Worm (Caenorhabditis elegans): ENCODE measurements around the gene taf-9.

DNA sequence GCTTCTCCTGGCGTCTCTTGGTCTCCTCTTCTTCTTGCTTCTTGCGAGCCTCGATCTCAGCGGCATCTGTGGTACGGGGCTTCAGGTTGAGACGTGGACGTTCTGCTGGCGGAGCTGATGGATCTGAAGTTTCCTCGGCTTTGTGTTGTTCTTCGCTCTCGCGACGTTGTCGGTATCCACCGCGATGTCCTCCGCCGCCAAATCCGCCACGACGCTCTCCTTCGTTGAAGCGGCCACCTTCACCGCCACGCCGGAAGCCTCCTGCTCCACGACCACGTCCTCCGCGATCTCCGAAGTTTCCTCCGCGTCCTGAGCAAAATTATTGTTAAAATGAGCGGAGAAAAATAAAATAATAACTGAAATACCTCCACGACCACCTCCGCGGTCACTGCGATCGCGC lies 18.7 kb downstream of the taf-9 start:
- TF ChIP-seq klf-2 (GFP tag; conservative IDR thresholded peaks at IDR 0.05) (no peak), T22C8.4 (GFP tag; IDR thresholded peaks at IDR 0.05) (no peak), med-1 (GFP tag; optimal IDR thresholded peaks at IDR 0.05; ENCODE audit: insufficient read depth) (no peak), tab-1 (GFP tag; IDR thresholded peaks at IDR 0.05) (no peak), ztf-23 (GFP tag; IDR thresholded peaks at IDR 0.05) (no peak), ref-1 (GFP tag; conservative IDR thresholded peaks at IDR 0.05) (no peak), cog-1 (tag; optimal IDR thresholded peaks at IDR 0.05) (no peak), ztf-29 (GFP tag; IDR thresholded peaks at IDR 0.05) (no peak)

Data from whole organism, midembryonic.